Fruit fly (Drosophila melanogaster): ENCODE results near the gene Dfd.
A peak's percentile ranks its signal among the peaks of the same experiment; 100 is the strongest.

Dfd gene

DNA sequence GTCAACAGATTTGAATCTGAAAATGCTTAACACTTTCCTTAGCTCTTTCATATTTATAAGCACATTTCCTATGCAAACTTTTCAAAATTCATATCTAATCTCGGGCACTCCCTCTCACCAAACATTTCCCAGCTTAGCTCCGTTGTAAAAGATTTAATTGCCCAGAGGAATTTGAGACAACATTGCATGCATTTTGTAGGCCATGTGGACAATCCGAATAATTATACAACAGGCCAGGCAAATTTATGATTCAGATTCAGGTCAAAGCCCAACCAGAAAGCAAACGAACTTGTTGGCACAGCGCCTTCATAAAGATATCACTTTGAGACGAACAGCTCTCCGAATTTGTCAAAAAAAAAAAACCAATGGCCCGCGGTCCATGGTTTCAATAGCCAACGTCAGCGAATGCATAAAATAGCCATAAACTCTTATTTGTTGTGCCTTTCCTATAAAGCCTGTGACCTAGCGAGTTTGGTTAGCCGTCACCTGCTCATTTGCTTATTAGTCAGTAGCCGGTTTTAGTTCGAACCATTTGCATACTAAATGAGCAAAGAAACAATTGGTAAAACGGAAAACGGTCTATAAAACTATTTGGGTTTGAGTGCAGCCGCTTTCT, 22.4 kb downstream of the Dfd start:
- TF ChIP-seq Crg-1 (GFP tag; optimal IDR thresholded peaks at IDR 0.05) (no peak), Clk (GFP tag; optimal IDR thresholded peaks at IDR 0.05) (no peak), CG14711 (tag; optimal IDR thresholded peaks at IDR 0.05) (no peak), CG7045 (GFP tag; optimal IDR thresholded peaks at IDR 0.05) (no peak), CG1620 (GFP tag; optimal IDR thresholded peaks at IDR 0.05) (no peak), tj (GFP tag; optimal IDR thresholded peaks at IDR 0.05) (no peak), CG7101 (tag; optimal IDR thresholded peaks at IDR 0.05) (no peak)

- TF ChIP-seq CG7045 (GFP tag; optimal IDR thresholded peaks at IDR 0.05) (no peak), cnc (optimal IDR thresholded peaks at IDR 0.05) (no peak), tj (GFP tag; optimal IDR thresholded peaks at IDR 0.05) (no peak), CG12768 (GFP tag; optimal IDR thresholded peaks at IDR 0.05) (no peak), bab1 (GFP tag; optimal IDR thresholded peaks at IDR 0.05) (no peak), CG11617 (GFP tag; optimal IDR thresholded peaks at IDR 0.05) (no peak), kay (GFP tag; ENCODE audit: borderline replicate concordance) (no peak), Hr96 (GFP tag; optimal IDR thresholded peaks at IDR 0.05) (no peak)
Observed at dm6 chr3R:6814875-6815750, 23.5 kb downstream of the Dfd start.

dm6 chr3R:6815751-6816039, 24.1 kb downstream of the Dfd start:
- TF ChIP-seq CG7101 (tag; optimal IDR thresholded peaks at IDR 0.05), result no peak
- no peak for TF ChIP-seq Hr96 (GFP tag; optimal IDR thresholded peaks at IDR 0.05)
- TF ChIP-seq Mnt (GFP tag; optimal IDR thresholded peaks at IDR 0.05), result no peak
- TF ChIP-seq cic (GFP tag; optimal IDR thresholded peaks at IDR 0.05), result no peak
- TF ChIP-seq bab1 (GFP tag; optimal IDR thresholded peaks at IDR 0.05), result no peak
- no peak for TF ChIP-seq cnc (optimal IDR thresholded peaks at IDR 0.05)
- no peak for TF ChIP-seq CG1620 (GFP tag; optimal IDR thresholded peaks at IDR 0.05)
- no peak for TF ChIP-seq ovo (GFP tag; optimal IDR thresholded peaks at IDR 0.05)
- no peak for TF ChIP-seq Crg-1 (GFP tag; optimal IDR thresholded peaks at IDR 0.05)
- no peak for TF ChIP-seq pad (GFP tag; optimal IDR thresholded peaks at IDR 0.05)

dm6 chr3R:6816272-6816980, 24.8 kb downstream of the Dfd start:
- TF ChIP-seq tj (GFP tag; optimal IDR thresholded peaks at IDR 0.05), result no peak

- TF ChIP-seq kay (GFP tag; ENCODE audit: borderline replicate concordance), result no peak
- no peak for TF ChIP-seq tj (GFP tag; optimal IDR thresholded peaks at IDR 0.05)
- no peak for TF ChIP-seq ovo (GFP tag; optimal IDR thresholded peaks at IDR 0.05)
- TF ChIP-seq CG33017 (tag; optimal IDR thresholded peaks at IDR 0.05), result no peak
- TF ChIP-seq cnc (optimal IDR thresholded peaks at IDR 0.05), result no peak
- TF ChIP-seq Crg-1 (GFP tag; optimal IDR thresholded peaks at IDR 0.05), result no peak
- TF ChIP-seq CG14711 (tag; optimal IDR thresholded peaks at IDR 0.05), result no peak
- no peak for TF ChIP-seq CG7101 (tag; optimal IDR thresholded peaks at IDR 0.05)
- TF ChIP-seq CG12768 (GFP tag; optimal IDR thresholded peaks at IDR 0.05), result no peak
- no peak for TF ChIP-seq Mnt (GFP tag; optimal IDR thresholded peaks at IDR 0.05)
- no peak for TF ChIP-seq pad (GFP tag; optimal IDR thresholded peaks at IDR 0.05)
- no peak for TF ChIP-seq toe (GFP tag; optimal IDR thresholded peaks at IDR 0.05)
- TF ChIP-seq cic (GFP tag; optimal IDR thresholded peaks at IDR 0.05), result no peak
- TF ChIP-seq CG5204 (GFP tag; optimal IDR thresholded peaks at IDR 0.05), result no peak
- TF ChIP-seq CG7045 (GFP tag; optimal IDR thresholded peaks at IDR 0.05), result no peak
Observed at dm6 chr3R:6817200-6817599, 25.6 kb downstream of the Dfd start.

DNA sequence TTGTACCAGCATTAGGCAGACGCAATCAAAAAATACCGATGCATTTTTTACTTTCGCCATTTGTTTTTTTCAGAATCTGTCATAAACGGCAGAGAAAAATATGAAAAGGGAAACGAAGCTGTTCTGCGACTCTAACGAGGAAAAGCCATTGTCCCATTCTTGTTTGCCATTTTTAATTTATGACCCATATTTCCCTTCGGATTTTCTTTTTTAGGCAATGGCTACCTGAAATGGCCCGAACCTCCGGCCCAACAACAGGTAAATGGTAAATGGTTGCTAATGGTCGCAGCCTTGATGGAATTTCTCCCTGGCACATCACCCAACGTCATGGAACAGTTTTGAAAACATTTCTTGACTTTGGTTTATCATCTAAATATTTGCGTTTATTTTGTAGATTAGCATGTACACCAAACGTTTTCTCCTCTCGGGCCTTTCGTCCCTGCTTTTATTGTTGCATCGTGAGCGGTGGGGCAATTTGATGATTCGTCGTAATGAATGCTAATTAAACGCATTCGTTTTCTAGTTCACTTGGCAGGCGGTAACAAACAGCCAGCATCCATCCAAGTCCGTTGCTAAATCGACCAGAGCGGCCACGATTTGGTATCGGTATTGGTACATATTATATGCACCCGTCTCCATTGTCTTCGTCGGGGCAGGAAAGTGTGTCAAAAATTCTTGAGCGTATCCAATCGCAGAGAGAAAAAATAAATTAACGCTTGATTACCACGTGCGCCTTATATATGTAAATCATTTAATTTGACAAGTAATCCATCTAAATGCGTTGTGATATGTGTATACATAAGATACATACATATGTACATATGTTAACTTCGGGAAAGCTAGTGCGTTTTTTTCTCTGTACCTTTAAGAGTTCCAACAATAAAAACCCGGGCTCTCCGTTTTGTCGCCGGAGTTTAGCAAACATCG, 26.6 kb downstream of the Dfd start:
- TF ChIP-seq kay (GFP tag; ENCODE audit: borderline replicate concordance) (peak; percentile 43), Crg-1 (GFP tag; optimal IDR thresholded peaks at IDR 0.05) (no peak)

Measured in whole organism, adult.